Worm (Caenorhabditis elegans): Measurements from ENCODE around the gene ZK185.4.
A peak's percentile ranks its signal among the peaks of the same experiment; 100 is the strongest.

Gene ZK185.4

ce11 chrIV:4545818-4546217 is 12.9 kb upstream of the ZK185.4 start, which contains the start of gene ZK185.5:
Gene ZK185.5, minus strand, starts transcription at chrIV:4545918.
- no peak for TF ChIP-seq him-1 (tag; optimal IDR thresholded peaks at IDR 0.05)
- no peak for TF ChIP-seq W03F9.2 (tag; optimal IDR thresholded peaks at IDR 0.05)
- TF ChIP-seq dao-5 (tag; optimal IDR thresholded peaks at IDR 0.05) = no peak

ce11 chrIV:4544215-4544614 is 11.3 kb upstream of the ZK185.4 start:
- peak; percentile 5 for TF ChIP-seq W03F9.2 (tag; optimal IDR thresholded peaks at IDR 0.05)
- no peak for TF ChIP-seq dao-5 (tag; optimal IDR thresholded peaks at IDR 0.05)
- TF ChIP-seq him-1 (tag; optimal IDR thresholded peaks at IDR 0.05) = no peak

- TF ChIP-seq him-1 (tag; optimal IDR thresholded peaks at IDR 0.05) = no peak
- no peak for TF ChIP-seq W03F9.2 (tag; optimal IDR thresholded peaks at IDR 0.05)
- no peak for TF ChIP-seq dao-5 (tag; optimal IDR thresholded peaks at IDR 0.05)
Measured at ce11 chrIV:4542972-4543371, 10.0 kb upstream of the ZK185.4 start.

ce11 chrIV:4541195-4541594 is 8.3 kb upstream of the ZK185.4 start:
- TF ChIP-seq dao-5 (tag; optimal IDR thresholded peaks at IDR 0.05) (no peak), him-1 (tag; optimal IDR thresholded peaks at IDR 0.05) (no peak), W03F9.2 (tag; optimal IDR thresholded peaks at IDR 0.05) (no peak)

ce11 chrIV:4538672-4539071 is 5.7 kb upstream of the ZK185.4 start:
- TF ChIP-seq dao-5 (tag; optimal IDR thresholded peaks at IDR 0.05) (no peak), W03F9.2 (tag; optimal IDR thresholded peaks at IDR 0.05) (no peak), him-1 (tag; optimal IDR thresholded peaks at IDR 0.05) (no peak)

ce11 chrIV:4536247-4536646 is 3.3 kb upstream of the ZK185.4 start, which contains the start of gene ZK185.2:
Gene ZK185.2, plus strand, starts transcription at chrIV:4536547.
- no peak for TF ChIP-seq him-1 (tag; optimal IDR thresholded peaks at IDR 0.05)
- no peak for TF ChIP-seq dao-5 (tag; optimal IDR thresholded peaks at IDR 0.05)
- TF ChIP-seq W03F9.2 (tag; optimal IDR thresholded peaks at IDR 0.05) = no peak

ce11 chrIV:4530170-4530569 is 2.8 kb downstream of the ZK185.4 start, which contains the start of gene ZK185.3:
Gene ZK185.3, minus strand, starts transcription at chrIV:4530432.
- TF ChIP-seq him-1 (tag; optimal IDR thresholded peaks at IDR 0.05) (no peak), W03F9.2 (tag; optimal IDR thresholded peaks at IDR 0.05) (no peak), dao-5 (tag; optimal IDR thresholded peaks at IDR 0.05) (no peak)

- no peak for TF ChIP-seq him-1 (tag; optimal IDR thresholded peaks at IDR 0.05)
- TF ChIP-seq W03F9.2 (tag; optimal IDR thresholded peaks at IDR 0.05) = no peak
- no peak for TF ChIP-seq dao-5 (tag; optimal IDR thresholded peaks at IDR 0.05)
Measured at ce11 chrIV:4526724-4527123, 6.2 kb downstream of the ZK185.4 start.

- TF ChIP-seq dao-5 (tag; optimal IDR thresholded peaks at IDR 0.05) (no peak), W03F9.2 (tag; optimal IDR thresholded peaks at IDR 0.05) (no peak), him-1 (tag; optimal IDR thresholded peaks at IDR 0.05) (no peak)
Measured at ce11 chrIV:4526028-4526427, 6.9 kb downstream of the ZK185.4 start.

- TF ChIP-seq dao-5 (tag; optimal IDR thresholded peaks at IDR 0.05) = no peak
- no peak for TF ChIP-seq W03F9.2 (tag; optimal IDR thresholded peaks at IDR 0.05)
- no peak for TF ChIP-seq him-1 (tag; optimal IDR thresholded peaks at IDR 0.05)
Measured at ce11 chrIV:4524943-4525342, 8.0 kb downstream of the ZK185.4 start, which contains the start of gene ZK180.6. Gene ZK180.6, minus strand, starts transcription at chrIV:4525043.

ce11 chrIV:4523461-4523860 is 9.5 kb downstream of the ZK185.4 start:
- TF ChIP-seq W03F9.2 (tag; optimal IDR thresholded peaks at IDR 0.05) = no peak
- TF ChIP-seq dao-5 (tag; optimal IDR thresholded peaks at IDR 0.05) = no peak
- TF ChIP-seq him-1 (tag; optimal IDR thresholded peaks at IDR 0.05) = no peak

ce11 chrIV:4519714-4520113 is 13.2 kb downstream of the ZK185.4 start:
- no peak for TF ChIP-seq W03F9.2 (tag; optimal IDR thresholded peaks at IDR 0.05)
- no peak for TF ChIP-seq dao-5 (tag; optimal IDR thresholded peaks at IDR 0.05)
- TF ChIP-seq him-1 (tag; optimal IDR thresholded peaks at IDR 0.05) = no peak

- TF ChIP-seq him-1 (tag; optimal IDR thresholded peaks at IDR 0.05) (no peak), W03F9.2 (tag; optimal IDR thresholded peaks at IDR 0.05) (no peak), dao-5 (tag; optimal IDR thresholded peaks at IDR 0.05) (no peak)
Measured at ce11 chrIV:4518111-4518510, 14.8 kb downstream of the ZK185.4 start.

- no peak for TF ChIP-seq dao-5 (tag; optimal IDR thresholded peaks at IDR 0.05)
- TF ChIP-seq him-1 (tag; optimal IDR thresholded peaks at IDR 0.05) = no peak
- TF ChIP-seq W03F9.2 (tag; optimal IDR thresholded peaks at IDR 0.05) = no peak
Measured at ce11 chrIV:4517066-4517465, 15.9 kb downstream of the ZK185.4 start, which contains the start of gene ZK180.5. Gene ZK180.5, minus strand, starts transcription at chrIV:4517166.

- TF ChIP-seq dao-5 (tag; optimal IDR thresholded peaks at IDR 0.05) = no peak
- TF ChIP-seq W03F9.2 (tag; optimal IDR thresholded peaks at IDR 0.05) = no peak
- TF ChIP-seq him-1 (tag; optimal IDR thresholded peaks at IDR 0.05) = no peak
Measured at ce11 chrIV:4516478-4516877, 16.4 kb downstream of the ZK185.4 start.
